Worm (Caenorhabditis elegans) whole organism, young adult: Measurements from ENCODE around the gene ZK688.1.

Experiments used
- B0035.1 ChIP-seq: sonication (generic microtip); optimal IDR thresholded peaks from 2 replicates; lab custom pipeline; 2016; ENCODE audit warnings: missing genetic modification characterization, mild to moderate bottlenecking, missing compliant biosample characterization, missing genotype, missing genetic modification reagents
- B0261.1 ChIP-seq: sonication (generic microtip); optimal IDR thresholded peaks from 2 replicates; lab custom pipeline; 2016; ENCODE audit warnings: mild to moderate bottlenecking, missing genetic modification characterization, moderate library complexity, missing compliant biosample characterization
- F22D6.2 ChIP-seq: sonication (generic microtip); optimal IDR thresholded peaks from 2 replicates; lab custom pipeline; 2016; ENCODE audit warnings: mild to moderate bottlenecking, missing genetic modification characterization, missing compliant biosample characterization
- F52B5.7 ChIP-seq: sonication (generic microtip); optimal IDR thresholded peaks from 2 replicates; lab custom pipeline; 2016; ENCODE audit warnings: mild to moderate bottlenecking, missing genetic modification characterization, missing compliant biosample characterization
- F55B11.4 ChIP-seq: sonication (generic microtip); optimal IDR thresholded peaks from 2 replicates; lab custom pipeline; 2016; ENCODE audit warnings: missing compliant biosample characterization, missing genetic modification characterization, borderline replicate concordance; ENCODE audit not compliant: insufficient read depth
- T07F8.4 ChIP-seq: sonication (generic microtip); optimal IDR thresholded peaks from 2 replicates; lab custom pipeline; 2016; ENCODE audit warnings: mild to moderate bottlenecking, missing genetic modification characterization, moderate library complexity, missing compliant biosample characterization
- Y53F4B.3 ChIP-seq: fragments of 200-800 bp; sonication (Bioruptor generic); IDR thresholded peaks from 2 replicates; pipeline ENCODE4 v1.3.6; 2022; ENCODE audit warnings: missing genetic modification reagents, missing genetic modification characterization, missing compliant biosample characterization
- Y79H2A.3 ChIP-seq: fragments of 200-800 bp; sonication (Bioruptor generic); conservative IDR thresholded peaks from 2 replicates; pipeline ENCODE4 v1.3.6; 2022; ENCODE audit warnings: missing genetic modification reagents, missing genetic modification characterization, missing compliant biosample characterization
- ama-1 ChIP-seq, 3 experiments: fragments of 150-350 bp in 1 of 3; sonication (generic microtip) in 2 of 3; optimal IDR thresholded peaks; 2 replicates each; lab custom pipeline; 2014 to 2018; ENCODE audit warnings: missing biosample characterization in 2 of 3, missing genetic modification characterization in 2 of 3, missing genetic modification reagents in 2 of 3
- athp-1 ChIP-seq: sonication (generic microtip); optimal IDR thresholded peaks from 2 replicates; lab custom pipeline; 2017; ENCODE audit warnings: mild to moderate bottlenecking, missing genetic modification characterization, missing compliant biosample characterization
- attf-3 ChIP-seq: fragments of 200-800 bp; sonication (Bioruptor generic); conservative IDR thresholded peaks from 2 replicates; pipeline ENCODE4 v1.3.6; 2022; ENCODE audit warnings: missing genetic modification reagents, missing genetic modification characterization, missing compliant biosample characterization
- attf-5 ChIP-seq: fragments of 200-800 bp; sonication (Bioruptor generic); optimal IDR thresholded peaks from 2 replicates; lab custom pipeline; 2018; ENCODE audit warnings: mild to moderate bottlenecking, missing genetic modification characterization, missing compliant biosample characterization
- ceh-27 ChIP-seq: fragments of 200-800 bp; sonication (Bioruptor generic); optimal IDR thresholded peaks from 2 replicates; lab custom pipeline; 2018; ENCODE audit warnings: mild to moderate bottlenecking, missing genetic modification characterization, moderate library complexity, missing compliant biosample characterization
- egl-18 ChIP-seq: fragments of 200-800 bp; sonication (Bioruptor generic); IDR thresholded peaks from 2 replicates; pipeline ENCODE4 v1.3.6; 2022; ENCODE audit warnings: missing genetic modification reagents, missing genetic modification characterization, missing compliant biosample characterization
- egl-44 ChIP-seq: fragments of 200-800 bp; sonication (Bioruptor generic); IDR thresholded peaks from 2 replicates; pipeline ENCODE4 v1.3.6; 2022; ENCODE audit warnings: missing genetic modification reagents, missing genetic modification characterization, missing compliant biosample characterization
- ekl-4 ChIP-seq: fragments of 200-800 bp; sonication (Bioruptor generic); IDR thresholded peaks from 2 replicates; pipeline ENCODE4 v1.3.6; 2022; ENCODE audit warnings: missing genetic modification reagents, missing genetic modification characterization, missing compliant biosample characterization
- hmg-1.2 ChIP-seq: fragments of 200-800 bp; sonication (Bioruptor generic); IDR thresholded peaks from 2 replicates; pipeline ENCODE4 v1.3.6; 2022; ENCODE audit warnings: missing genetic modification reagents, missing genetic modification characterization, missing compliant biosample characterization
- hsf-1 ChIP-seq: fragments of 200-800 bp; sonication (Bioruptor generic); IDR thresholded peaks from 2 replicates; pipeline ENCODE4 v1.3.6; 2022; ENCODE audit warnings: missing genetic modification reagents, missing genetic modification characterization, missing compliant biosample characterization
- let-526 ChIP-seq: fragments of 200-800 bp; sonication (Bioruptor generic); IDR thresholded peaks from 2 replicates; pipeline ENCODE4 v1.3.6; 2022; ENCODE audit warnings: missing genetic modification reagents, missing genetic modification characterization, missing compliant biosample characterization
- lin-26 ChIP-seq: fragments of 200-800 bp; sonication (Bioruptor generic); IDR thresholded peaks from 2 replicates; pipeline ENCODE4 v1.3.6; 2022; ENCODE audit warnings: missing genetic modification reagents, missing genetic modification characterization, missing compliant biosample characterization
- lin-35 ChIP-seq, 3 experiments: fragments of 150-350 bp in 2 of 3; sonication (generic microtip) in 1 of 3; optimal IDR thresholded peaks; 2 replicates each; lab custom pipeline; 2014 to 2018; ENCODE audit warnings: missing biosample characterization in 3 of 3, missing genetic modification characterization in 3 of 3, missing genetic modification reagents in 3 of 3
- lir-1 ChIP-seq: fragments of 200-800 bp; sonication (Bioruptor generic); conservative IDR thresholded peaks from 2 replicates; pipeline ENCODE4 v1.3.6; 2022; ENCODE audit warnings: missing genetic modification reagents, missing genetic modification characterization, missing compliant biosample characterization
- lsl-1 ChIP-seq: fragments of 200-800 bp; sonication (Bioruptor generic); optimal IDR thresholded peaks from 2 replicates; lab custom pipeline; 2018; ENCODE audit warnings: mild to moderate bottlenecking, missing genetic modification characterization, moderate library complexity, missing compliant biosample characterization
- madf-6 ChIP-seq: fragments of 200-800 bp; sonication (Bioruptor generic); IDR thresholded peaks from 2 replicates; pipeline ENCODE4 v1.3.6; 2022; ENCODE audit warnings: missing genetic modification reagents, missing genetic modification characterization, missing compliant biosample characterization
- mcd-1 ChIP-seq: fragments of 200-800 bp; sonication (Bioruptor generic); IDR thresholded peaks from 2 replicates; pipeline ENCODE4 v1.3.6; 2022; ENCODE audit warnings: missing genetic modification reagents, missing genetic modification characterization, missing compliant biosample characterization
- nhr-80 ChIP-seq: sonication (generic microtip); optimal IDR thresholded peaks from 2 replicates; lab custom pipeline; 2016; ENCODE audit warnings: missing genetic modification characterization, missing compliant biosample characterization
- pbrm-1 ChIP-seq: fragments of 200-800 bp; sonication (Bioruptor generic); IDR thresholded peaks from 2 replicates; pipeline ENCODE4 v1.3.6; 2022; ENCODE audit warnings: missing genetic modification reagents, missing genetic modification characterization, missing compliant biosample characterization
- rcor-1 ChIP-seq: fragments of 200-800 bp; sonication (Bioruptor generic); IDR thresholded peaks from 2 replicates; pipeline ENCODE4 v1.3.6; 2022; ENCODE audit warnings: missing genetic modification reagents, missing genetic modification characterization, missing compliant biosample characterization
- repo-1 ChIP-seq: sonication (generic microtip); optimal IDR thresholded peaks from 2 replicates; lab custom pipeline; 2017; ENCODE audit warnings: mild to moderate bottlenecking, missing genetic modification characterization, missing compliant biosample characterization
- snpc-3.4 ChIP-seq: sonication (generic microtip); optimal IDR thresholded peaks from 2 replicates; lab custom pipeline; 2017; ENCODE audit warnings: missing genetic modification characterization, mild to moderate bottlenecking, missing compliant biosample characterization, antibody characterized with exemption, moderate library complexity, missing genotype, missing genetic modification reagents
- somi-1 ChIP-seq: fragments of 200-800 bp; sonication (Bioruptor generic); optimal IDR thresholded peaks from 2 replicates; lab custom pipeline; 2018; ENCODE audit warnings: mild to moderate bottlenecking, missing genetic modification characterization, missing compliant biosample characterization
- tbx-9 ChIP-seq: sonication (generic microtip); optimal IDR thresholded peaks from 2 replicates; lab custom pipeline; 2016; ENCODE audit warnings: borderline replicate concordance, missing genetic modification characterization, inconsistent platforms, missing compliant biosample characterization
- unc-62 ChIP-seq: fragments of 150-350 bp; optimal IDR thresholded peaks from 2 replicates; lab custom pipeline; 2014; ENCODE audit warnings: missing biosample characterization, missing genetic modification reagents, missing genetic modification characterization
- xnd-1 ChIP-seq: sonication (generic microtip); optimal IDR thresholded peaks from 2 replicates; lab custom pipeline; 2016; ENCODE audit warnings: missing genotype, missing genetic modification reagents, missing genetic modification characterization, missing compliant biosample characterization
- ztf-18 ChIP-seq: sonication (generic microtip); optimal IDR thresholded peaks from 2 replicates; lab custom pipeline; 2016; ENCODE audit warnings: missing genotype, mild to moderate bottlenecking, missing genetic modification characterization, missing compliant biosample characterization
- ztf-26 ChIP-seq: sonication (generic microtip); optimal IDR thresholded peaks from 2 replicates; lab custom pipeline; 2017; ENCODE audit warnings: missing genetic modification characterization, missing compliant biosample characterization

ZK688.1 gene

ce11 chrIII:7896925-7897324, 12.4 kb upstream of the ZK688.1 start, which contains the start of gene ZK688.10:
Gene ZK688.10, minus strand, starts transcription at chrIII:7897025.
- no peak for TF ChIP-seq lir-1 (GFP tag; lab: Robert Waterston, UW)
- no peak for TF ChIP-seq ama-1 (optimal IDR thresholded peaks at IDR 0.05; lab: Kevin White, UChicago)
- no peak for TF ChIP-seq ama-1 (GFP tag; optimal IDR thresholded peaks at IDR 0.05; lab: Kevin White, UChicago)
- no peak for TF ChIP-seq T07F8.4 (tag; lab: Kevin White, UChicago)

- TF ChIP-seq ceh-27 (GFP tag; lab: Kevin White, UChicago) = no peak
- TF ChIP-seq hsf-1 (GFP tag; lab: Robert Waterston, UW) = no peak
- peak; percentile 19 for TF ChIP-seq somi-1 (GFP tag; lab: Kevin White, UChicago)
- TF ChIP-seq repo-1 = no peak
Observed at ce11 chrIII:7897733-7898132, 11.6 kb upstream of the ZK688.1 start.

DNA sequence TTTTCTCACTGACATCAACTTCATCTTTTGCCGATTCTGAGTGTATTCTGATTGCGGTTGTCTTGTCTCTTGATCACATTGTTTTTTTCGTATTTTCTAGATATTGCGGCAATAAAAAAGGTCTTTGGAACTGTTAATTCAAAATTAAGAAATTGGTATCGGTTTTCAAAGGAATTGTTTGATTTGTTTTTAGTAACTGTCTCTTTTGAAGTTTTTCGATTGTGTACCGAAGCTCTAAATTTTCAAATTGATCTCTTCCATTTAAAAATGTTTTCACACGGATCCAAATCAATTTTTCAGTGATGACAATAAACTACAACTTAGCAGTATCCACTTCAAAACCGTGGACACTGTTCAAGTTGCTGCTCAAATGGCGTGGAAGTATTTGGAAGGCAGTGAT, 8.6 kb upstream of the ZK688.1 start, which contains the start of gene best-24:
Gene best-24 (plus strand): TSS at position 301 of the 400 bp plus-strand sequence.
- TF ChIP-seq attf-3 (GFP tag; lab: Robert Waterston, UW) = no peak
- no peak for TF ChIP-seq lin-35 (GFP tag; optimal IDR thresholded peaks at IDR 0.05; lab: Kevin White, UChicago)
- TF ChIP-seq snpc-3.4 = no peak
- TF ChIP-seq Y53F4B.3 (GFP tag; lab: Robert Waterston, UW) = no peak
- no peak for TF ChIP-seq ztf-26 (tag; lab: Kevin White, UChicago)

ce11 chrIII:7903427-7903826, 5.9 kb upstream of the ZK688.1 start:
- no peak for TF ChIP-seq unc-62 (GFP tag; lab: Kevin White, UChicago)
- TF ChIP-seq B0035.1 (tag; lab: Kevin White, UChicago) = no peak
- TF ChIP-seq lir-1 (GFP tag; lab: Robert Waterston, UW) = no peak
- TF ChIP-seq rcor-1 (GFP tag; lab: Robert Waterston, UW) = no peak
- no peak for TF ChIP-seq F55B11.4 (tag; lab: Kevin White, UChicago)
- TF ChIP-seq ceh-27 (GFP tag; lab: Kevin White, UChicago) = no peak
- TF ChIP-seq F22D6.2 (tag; lab: Kevin White, UChicago) = no peak
- no peak for TF ChIP-seq F52B5.7 (tag; lab: Kevin White, UChicago)

ce11 chrIII:7907515-7907914, 1.8 kb upstream of the ZK688.1 start, which contains the start of gene pcp-5:
Gene pcp-5, minus strand, starts transcription at chrIII:7907615.
- TF ChIP-seq lsl-1 = no peak
- TF ChIP-seq Y79H2A.3 (GFP tag; lab: Robert Waterston, UW) = no peak
- TF ChIP-seq mcd-1 (GFP tag; lab: Robert Waterston, UW) = no peak
- TF ChIP-seq egl-44 (GFP tag; lab: Robert Waterston, UW) = no peak
- no peak for TF ChIP-seq ztf-18
- no peak for TF ChIP-seq athp-1 (tag; lab: Kevin White, UChicago)
- TF ChIP-seq hsf-1 (GFP tag; lab: Robert Waterston, UW) = no peak
- no peak for TF ChIP-seq B0261.1
- no peak for TF ChIP-seq xnd-1 (tag; lab: Kevin White, UChicago)

- TF ChIP-seq madf-6 (GFP tag; lab: Robert Waterston, UW) (no peak), let-526 (GFP tag; lab: Robert Waterston, UW) (no peak), xnd-1 (tag; lab: Kevin White, UChicago) (no peak), nhr-80 (tag; lab: Kevin White, UChicago) (peak; percentile 25), tbx-9 (no peak), ekl-4 (no peak), hmg-1.2 (peak; percentile 85), pbrm-1 (no peak), lin-26 (GFP tag; lab: Robert Waterston, UW) (no peak), egl-44 (GFP tag; lab: Robert Waterston, UW) (no peak), attf-5 (peak; percentile 68), egl-18 (no peak)
Observed at ce11 chrIII:7911621-7912020, 2.3 kb downstream of the ZK688.1 start, which contains the start of gene ZK688.7. Gene ZK688.7, minus strand, starts transcription at chrIII:7911634.
